Fruit fly (Drosophila melanogaster) whole organism, embryonic: ENCODE data around the gene CG16758.

ENCODE experiments used
- ATbp ChIP-seq: fragments of 200-800 bp; sonication (Bioruptor generic); optimal IDR thresholded peaks from 2 replicates; lab custom pipeline; 2017; ENCODE audit warnings: missing biosample characterization, mild to moderate bottlenecking, missing genetic modification characterization, missing genetic modification reagents
- Atf3 ChIP-seq: fragments of 200-800 bp; sonication (Bioruptor generic); optimal IDR thresholded peaks from 3 replicates; lab custom pipeline; 2016; ENCODE audit warnings: missing biosample characterization, missing genetic modification characterization
- Awh ChIP-seq: fragments of 200-800 bp; sonication (Bioruptor generic); IDR thresholded peaks from 2 replicates; pipeline ENCODE4, ENCODE4 v1.3.6; 2022; ENCODE audit warnings: missing biosample characterization, missing genetic modification characterization
- B-H2 ChIP-seq: fragments of 200-800 bp; sonication (Bioruptor generic); optimal IDR thresholded peaks from 2 replicates; lab custom pipeline; 2018; ENCODE audit warnings: missing biosample characterization, mild to moderate bottlenecking, missing genetic modification characterization
- CG10209 ChIP-seq: fragments of 200-800 bp; sonication (Bioruptor generic); optimal IDR thresholded peaks from 3 replicates; lab custom pipeline; 2017; ENCODE audit warnings: missing biosample characterization, mild to moderate bottlenecking, missing genetic modification characterization, missing genetic modification reagents
- CG11723 ChIP-seq: fragments of 200-800 bp; sonication (Bioruptor generic); optimal IDR thresholded peaks from 2 replicates; lab custom pipeline; 2017; ENCODE audit warnings: missing biosample characterization, mild to moderate bottlenecking, missing genetic modification characterization
- CG12299 ChIP-seq: fragments of 200-800 bp; sonication (Bioruptor generic); optimal IDR thresholded peaks from 2 replicates; lab custom pipeline; 2018; ENCODE audit warnings: missing biosample characterization, mild to moderate bottlenecking, missing genetic modification characterization
- CG1233 ChIP-seq: fragments of 200-800 bp; sonication (Bioruptor generic); optimal IDR thresholded peaks from 4 replicates; lab custom pipeline; 2018; ENCODE audit warnings: missing biosample characterization, mild to moderate bottlenecking, missing genetic modification characterization
- CG12942 ChIP-seq: fragments of 200-800 bp; sonication (Bioruptor generic); optimal IDR thresholded peaks from 3 replicates; lab custom pipeline; 2016; ENCODE audit warnings: missing biosample characterization, missing genetic modification characterization
- CG13424 ChIP-seq: fragments of 200-800 bp; sonication (Bioruptor generic); optimal IDR thresholded peaks from 2 replicates; lab custom pipeline; 2019; ENCODE audit warnings: missing biosample characterization, mild to moderate bottlenecking, missing genetic modification characterization, moderate library complexity
- CG14667 ChIP-seq: fragments of 200-800 bp; sonication (Bioruptor generic); IDR thresholded peaks from 2 replicates; pipeline ENCODE4 v1.3.6; 2022; ENCODE audit warnings: missing biosample characterization, missing genetic modification characterization
- CG17359 ChIP-seq: fragments of 200-800 bp; sonication (Bioruptor generic); optimal IDR thresholded peaks from 3 replicates; lab custom pipeline; 2018; ENCODE audit warnings: missing biosample characterization, mild to moderate bottlenecking, missing genetic modification characterization, moderate library complexity
- CG17361 ChIP-seq: fragments of 200-800 bp; sonication (Bioruptor generic); IDR thresholded peaks from 3 replicates; pipeline ENCODE4 v1.3.6; 2022; ENCODE audit warnings: missing biosample characterization, missing genetic modification characterization
- CG18262 ChIP-seq: fragments of 200-800 bp; optimal IDR thresholded peaks from 3 replicates; lab custom pipeline; 2019; ENCODE audit warnings: missing biosample characterization, mild to moderate bottlenecking, missing genetic modification characterization, moderate library complexity
- CG34224 ChIP-seq: fragments of 200-800 bp; sonication (Bioruptor generic); IDR thresholded peaks from 3 replicates; pipeline ENCODE4 v1.3.6; 2022; ENCODE audit warnings: missing biosample characterization, missing genetic modification characterization; ENCODE audit not compliant: partially characterized antibody
- CG4282 ChIP-seq: fragments of 200-800 bp; sonication (Bioruptor generic); optimal IDR thresholded peaks from 2 replicates; lab custom pipeline; 2016; ENCODE audit warnings: missing biosample characterization, missing genetic modification characterization
- CG4328 ChIP-seq: fragments of 200-800 bp; sonication (Bioruptor generic); optimal IDR thresholded peaks from 3 replicates; lab custom pipeline; 2017; ENCODE audit warnings: missing biosample characterization, missing genetic modification reagents, missing genetic modification characterization
- CG7357 ChIP-seq: fragments of 200-800 bp; sonication (Bioruptor generic); IDR thresholded peaks from 3 replicates; pipeline ENCODE4 v1.3.6; 2022; ENCODE audit warnings: missing biosample characterization, missing genetic modification characterization
- CG7839 ChIP-seq: fragments of 200-800 bp; sonication (Bioruptor generic); optimal IDR thresholded peaks from 3 replicates; lab custom pipeline; 2018; ENCODE audit warnings: missing biosample characterization, mild to moderate bottlenecking, missing genetic modification characterization, moderate library complexity
- CG8944 ChIP-seq: fragments of 200-800 bp; sonication (Bioruptor generic); optimal IDR thresholded peaks from 3 replicates; lab custom pipeline; 2016; ENCODE audit warnings: missing biosample characterization, missing genetic modification characterization
- CG9609 ChIP-seq: fragments of 200-800 bp; sonication (Bioruptor generic); optimal IDR thresholded peaks from 3 replicates; lab custom pipeline; 2016; ENCODE audit warnings: missing biosample characterization, missing genetic modification characterization
- CHES-1-like ChIP-seq: fragments of 200-800 bp; sonication (Bioruptor generic); optimal IDR thresholded peaks from 2 replicates; lab custom pipeline; 2016; ENCODE audit warnings: missing biosample characterization, missing genetic modification characterization
- Drgx ChIP-seq: fragments of 200-800 bp; sonication (Bioruptor generic); IDR thresholded peaks from 2 replicates; pipeline ENCODE4 v1.3.6; 2022; ENCODE audit warnings: missing biosample characterization, missing genetic modification characterization
- Hr51 ChIP-seq, 2 experiments: fragments of 200-800 bp; sonication (Bioruptor generic); optimal IDR thresholded peaks; 2 replicates in 1 of 2; 3 replicates in 1 of 2; lab custom pipeline; 2016 to 2018; ENCODE audit warnings: missing biosample characterization in 2 of 2, missing genetic modification characterization in 2 of 2, mild to moderate bottlenecking in 1 of 2, moderate library complexity in 1 of 2
- Hsf ChIP-seq: fragments of 200-800 bp; sonication (Bioruptor generic); optimal IDR thresholded peaks from 3 replicates; lab custom pipeline; 2016; ENCODE audit warnings: missing biosample characterization, missing genetic modification characterization
- Lim3 ChIP-seq: fragments of 200-800 bp; sonication (Bioruptor generic); IDR thresholded peaks from 2 replicates; pipeline ENCODE4 v1.3.6; 2022; ENCODE audit warnings: missing biosample characterization, missing genetic modification characterization
- Oli ChIP-seq: fragments of 200-800 bp; sonication (Bioruptor generic); optimal IDR thresholded peaks from 2 replicates; lab custom pipeline; 2018; ENCODE audit warnings: missing biosample characterization, mild to moderate bottlenecking, missing genetic modification characterization, moderate library complexity
- PHDP ChIP-seq: fragments of 200-800 bp; sonication (Bioruptor generic); optimal IDR thresholded peaks from 3 replicates; lab custom pipeline; 2018; ENCODE audit warnings: missing biosample characterization, mild to moderate bottlenecking, missing genetic modification characterization, moderate library complexity
- Side ChIP-seq: fragments of 200-800 bp; sonication (Bioruptor generic); optimal IDR thresholded peaks from 2 replicates; lab custom pipeline; 2016; ENCODE audit warnings: missing biosample characterization, missing genetic modification characterization
- Sox100B ChIP-seq: fragments of 200-800 bp; sonication (Bioruptor generic); optimal IDR thresholded peaks from 3 replicates; lab custom pipeline; 2018; ENCODE audit warnings: missing biosample characterization, mild to moderate bottlenecking, missing genetic modification characterization
- Sry-β ChIP-seq: fragments of 200-800 bp; sonication (Bioruptor generic); optimal IDR thresholded peaks from 2 replicates; lab custom pipeline; 2018; ENCODE audit warnings: missing biosample characterization, mild to moderate bottlenecking, missing genetic modification characterization, moderate library complexity
- Xbp1 ChIP-seq: fragments of 200-800 bp; sonication (Bioruptor generic); optimal IDR thresholded peaks from 3 replicates; lab custom pipeline; 2016; ENCODE audit warnings: missing biosample characterization, mild to moderate bottlenecking, missing genetic modification characterization
- Xrp1 ChIP-seq: fragments of 200-800 bp; sonication (Bioruptor generic); IDR thresholded peaks from 2 replicates; pipeline ENCODE4 v1.3.6; 2022; ENCODE audit warnings: missing biosample characterization, missing genetic modification characterization
- bsh ChIP-seq, 2 experiments: fragments of 200-800 bp; sonication (Bioruptor generic); optimal IDR thresholded peaks; 2 replicates each; lab custom pipeline; 2017 to 2018; ENCODE audit warnings: mild to moderate bottlenecking in 2 of 2, missing biosample characterization in 2 of 2, missing genetic modification characterization in 2 of 2, moderate library complexity in 1 of 2
- chif ChIP-seq, 2 experiments: fragments of 200-800 bp; sonication (Bioruptor generic); optimal IDR thresholded peaks; 3 replicates each; lab custom pipeline; 2016; ENCODE audit warnings: missing biosample characterization in 2 of 2, missing genetic modification characterization in 2 of 2
- crc ChIP-seq: fragments of 200-800 bp; sonication (Bioruptor generic); optimal IDR thresholded peaks from 2 replicates; lab custom pipeline; 2016; ENCODE audit warnings: missing biosample characterization, missing genetic modification characterization
- gcm ChIP-seq: fragments of 200-800 bp; sonication (Bioruptor generic); optimal IDR thresholded peaks from 2 replicates; lab custom pipeline; 2019; ENCODE audit warnings: missing biosample characterization, mild to moderate bottlenecking, missing genetic modification characterization, moderate library complexity
- gem ChIP-seq: fragments of 200-800 bp; sonication (Bioruptor generic); optimal IDR thresholded peaks from 2 replicates; lab custom pipeline; 2019; ENCODE audit warnings: missing biosample characterization, mild to moderate bottlenecking, missing genetic modification characterization, moderate library complexity
- grau ChIP-seq: fragments of 200-800 bp; optimal IDR thresholded peaks from 3 replicates; lab custom pipeline; 2019; ENCODE audit warnings: missing biosample characterization, mild to moderate bottlenecking, missing genetic modification characterization, moderate library complexity
- h ChIP-seq: fragments of >200 bp; optimal IDR thresholded peaks from 2 replicates; lab custom pipeline; 2017
- insv ChIP-seq, 2 experiments: fragments of 200-800 bp; sonication (Bioruptor generic); optimal IDR thresholded peaks; 3 replicates each; lab custom pipeline; 2016 to 2018; ENCODE audit warnings: missing biosample characterization in 2 of 2, missing genetic modification characterization in 2 of 2
- jigr1 ChIP-seq: fragments of 200-800 bp; sonication (Bioruptor generic); IDR thresholded peaks from 3 replicates; pipeline ENCODE4 v1.3.6; 2022; ENCODE audit warnings: missing biosample characterization, missing genetic modification characterization
- jing ChIP-seq: fragments of 200-800 bp; sonication (Bioruptor generic); optimal IDR thresholded peaks from 2 replicates; lab custom pipeline; 2018; ENCODE audit warnings: missing biosample characterization, mild to moderate bottlenecking, missing genetic modification characterization
- lmd ChIP-seq: fragments of 200-800 bp; sonication (Bioruptor generic); IDR thresholded peaks from 2 replicates; pipeline ENCODE4 v1.3.6; 2022; ENCODE audit warnings: missing biosample characterization, missing genetic modification characterization
- onecut ChIP-seq: fragments of 200-800 bp; sonication (Bioruptor generic); IDR thresholded peaks from 2 replicates; pipeline ENCODE4 v1.3.6; 2022; ENCODE audit warnings: missing biosample characterization, missing genetic modification characterization
- schlank ChIP-seq: fragments of 200-800 bp; sonication (Bioruptor generic); optimal IDR thresholded peaks from 2 replicates; lab custom pipeline; 2018; ENCODE audit warnings: missing biosample characterization, mild to moderate bottlenecking, missing genetic modification characterization
- sisA ChIP-seq: fragments of 200-800 bp; sonication (Bioruptor generic); IDR thresholded peaks from 2 replicates; pipeline ENCODE4 v1.3.6; 2022; ENCODE audit warnings: missing biosample characterization, missing genetic modification characterization
- sob ChIP-seq: fragments of 200-800 bp; sonication (Bioruptor generic); IDR thresholded peaks from 2 replicates; pipeline ENCODE4 v1.3.6; 2022; ENCODE audit warnings: missing biosample characterization, missing genetic modification characterization
- sug ChIP-seq: fragments of 200-800 bp; optimal IDR thresholded peaks from 2 replicates; lab custom pipeline; 2019; ENCODE audit warnings: missing biosample characterization, mild to moderate bottlenecking, missing genetic modification characterization, moderate library complexity

The CG16758 gene

dm6 chr3L:2475564-2476260, 27.7 kb downstream of the CG16758 start, which contains the start of gene CG16762 (continued):
- TF ChIP-seq Sry-β (GFP tag; lab: Kevin White, UChicago) (peak; percentile 38), Sox100B (GFP tag; lab: Kevin White, UChicago) (peak; percentile 64), chif (GFP tag; optimal IDR thresholded peaks at IDR 0.05; lab: Kevin White, UChicago) (peak; percentile 39 to 70), Lim3 (no peak), schlank (peak; percentile 49), Awh (GFP tag; lab: Robert Waterston, UW) (peak; percentile 26; the same call in 1 of the 2 replicates), ATbp (GFP tag; lab: Kevin White, UChicago) (peak; percentile 89), lmd (GFP tag; lab: Robert Waterston, UW) (no peak), Hsf (GFP tag; lab: Kevin White, UChicago) (peak; percentile 31), Side (GFP tag; lab: Kevin White, UChicago) (peak; percentile 53), Xrp1 (GFP tag; lab: Robert Waterston, UW) (peak; percentile 58), Oli (tag; lab: Kevin White, UChicago) (peak; percentile 20), gem (peak; percentile 52), B-H2 (GFP tag; lab: Kevin White, UChicago) (no peak), CG14667 (GFP tag; lab: Robert Waterston, UW) (no peak), sob (GFP tag; lab: Robert Waterston, UW) (peak; percentile 27; the same call in 1 of the 2 replicates), sug (tag; lab: Kevin White, UChicago) (peak; percentile 27), gcm (GFP tag; lab: Kevin White, UChicago) (peak; percentile 46), CG8944 (peak; percentile 33), jigr1 (GFP tag; lab: Robert Waterston, UW) (no peak), CG7839 (tag; lab: Kevin White, UChicago) (peak; percentile 43), CG13424 (tag; lab: Kevin White, UChicago) (peak; percentile 49), CG17359 (tag; lab: Kevin White, UChicago) (peak; percentile 81), Atf3 (GFP tag; lab: Kevin White, UChicago) (peak; percentile 10), Drgx (GFP tag; lab: Robert Waterston, UW) (no peak), CG18262 (tag; lab: Kevin White, UChicago) (peak; percentile 53), grau (tag; lab: Kevin White, UChicago) (peak; percentile 23), bsh (GFP tag; optimal IDR thresholded peaks at IDR 0.05; lab: Kevin White, UChicago) (peak in 1 of 2 experiments; percentile 76), h (lab: Kevin White, UChicago) (no peak), CG34224 (GFP tag; lab: Robert Waterston, UW) (no peak), CG9609 (GFP tag; lab: Kevin White, UChicago) (peak; percentile 30), sisA (no peak), CG11723 (GFP tag; lab: Kevin White, UChicago) (peak; percentile 45), CG12942 (peak; percentile 51), crc (GFP tag; lab: Kevin White, UChicago) (peak; percentile 5), CG12299 (tag; lab: Kevin White, UChicago) (peak; percentile 63), CG17361 (GFP tag; lab: Robert Waterston, UW) (peak; percentile 41; the same call in 1 of the 3 replicates), insv (GFP tag; optimal IDR thresholded peaks at IDR 0.05; lab: Kevin White, UChicago) (no peak), CG10209 (GFP tag; lab: Kevin White, UChicago) (peak; percentile 67), onecut (0 out of 2 replicates have a peak, but pooled peaks have one; percentile 14), CG4328 (GFP tag; lab: Kevin White, UChicago) (peak; percentile 23), Hr51 (GFP tag; optimal IDR thresholded peaks at IDR 0.05; lab: Kevin White, UChicago) (peak in 1 of 2 experiments; percentile 22), CHES-1-like (GFP tag; lab: Kevin White, UChicago) (peak; percentile 30), CG7357 (no peak), jing (GFP tag; lab: Kevin White, UChicago) (no peak), CG4282 (GFP tag; lab: Kevin White, UChicago) (no peak), CG1233 (GFP tag; lab: Kevin White, UChicago) (peak; percentile 74), Xbp1 (GFP tag; lab: Kevin White, UChicago) (no peak), PHDP (tag; lab: Kevin White, UChicago) (peak; percentile 82)
